Fruit fly (Drosophila melanogaster): ENCODE data around the gene ppk10.

dm6 chr2L:10422643-10423606 is 29.3 kb downstream of the ppk10 start, which contains the start of the genes pie and Wdfy2:
- TF ChIP-seq CTCF (optimal IDR thresholded peaks at IDR 0.05) (no peak), CG8478 (optimal IDR thresholded peaks at IDR 0.05) (no peak)

Data from S2 (cell line).